Fruit fly (Drosophila melanogaster): Measurements from ENCODE around the gene EndoU.
A peak's percentile ranks its signal among the peaks of the same experiment; 100 is the strongest.
"Not testable (repeated sequence)": the region's sequence is repeated elsewhere in the genome, so short reads cannot be mapped to it uniquely, and the experiment has no call there.

Gene EndoU

dm6 chr3R:15908098-15908497 is at the start of gene EndoU:
EndoU (plus strand) TSS chr3R:15908398.
- TF ChIP-seq lilli (GFP tag; optimal IDR thresholded peaks at IDR 0.05); Blimp-1 (GFP tag; optimal IDR thresholded peaks at IDR 0.05); stc (GFP tag; IDR thresholded peaks at IDR 0.05): not testable (repeated sequence)

dm6 chr3R:15859896-15860295 is 48.3 kb upstream of the EndoU start, which contains the start of gene CG9632:
CG9632 (plus strand) TSS chr3R:15860196.
- TF ChIP-seq GATAe (GFP tag; conservative IDR thresholded peaks at IDR 0.05) (no peak), NC2β (GFP tag; optimal IDR thresholded peaks at IDR 0.05) (no peak), mirr (GFP tag; optimal IDR thresholded peaks at IDR 0.05) (no peak), CG18599 (GFP tag; optimal IDR thresholded peaks at IDR 0.05) (no peak), ATbp (GFP tag; optimal IDR thresholded peaks at IDR 0.05) (no peak), Dll (GFP tag; IDR thresholded peaks at IDR 0.05; ENCODE audit: partially characterized antibody) (no peak), hth (optimal IDR thresholded peaks at IDR 0.05) (no peak), ranshi (GFP tag; IDR thresholded peaks at IDR 0.05) (no peak), disco-r (GFP tag; optimal IDR thresholded peaks at IDR 0.05) (no peak), MBD-R2 (GFP tag; IDR thresholded peaks at IDR 0.05) (no peak), hbn (GFP tag; IDR thresholded peaks at IDR 0.05; ENCODE audit: partially characterized antibody) (no peak), CG11398 (GFP tag; optimal IDR thresholded peaks at IDR 0.05) (no peak), CG17328 (GFP tag; IDR thresholded peaks at IDR 0.05) (no peak), CG15073 (GFP tag; optimal IDR thresholded peaks at IDR 0.05) (no peak)

- TF ChIP-seq run (tag; optimal IDR thresholded peaks at IDR 0.05) (peak; percentile 34), oc (tag; optimal IDR thresholded peaks at IDR 0.05) (peak; percentile 56), Opbp (GFP tag; IDR thresholded peaks at IDR 0.05; ENCODE audit: partially characterized antibody) (no peak), Dp (GFP tag; optimal IDR thresholded peaks at IDR 0.05) (no peak), sd (tag; optimal IDR thresholded peaks at IDR 0.05) (peak; percentile 94), maf-S (GFP tag; optimal IDR thresholded peaks at IDR 0.05) (no peak), chinmo (GFP tag; IDR thresholded peaks at IDR 0.05; ENCODE audit: partially characterized antibody) (0 out of 4 replicates have a peak, but pooled peaks have one; percentile 18), CG12769 (tag; optimal IDR thresholded peaks at IDR 0.05) (peak; percentile 13), gro (GFP tag; optimal IDR thresholded peaks at IDR 0.05) (peak; percentile 67), Myb (GFP tag; optimal IDR thresholded peaks at IDR 0.05) (no peak), Awh (GFP tag; IDR thresholded peaks at IDR 0.05) (peak; percentile 77), Vsx1 (GFP tag; optimal IDR thresholded peaks at IDR 0.05) (peak; percentile 22), Ets97D (GFP tag; optimal IDR thresholded peaks at IDR 0.05) (no peak), CG30431 (GFP tag; optimal IDR thresholded peaks at IDR 0.05) (no peak), CG13624 (GFP tag; optimal IDR thresholded peaks at IDR 0.05) (no peak)
Measured at dm6 chr3R:15872829-15873440, 35.3 kb upstream of the EndoU start.

dm6 chr3R:15875611-15876010 is 32.6 kb upstream of the EndoU start, which contains the start of gene CG31183:
CG31183 (minus strand) TSS chr3R:15875939.
- no peak for TF ChIP-seq CG10565 (GFP tag; optimal IDR thresholded peaks at IDR 0.05)
- TF ChIP-seq chinmo (GFP tag; IDR thresholded peaks at IDR 0.05; ENCODE audit: partially characterized antibody): 0 out of 4 replicates have a peak, but pooled peaks have one; percentile 60
- TF ChIP-seq stc (GFP tag; IDR thresholded peaks at IDR 0.05): no peak
- no peak for TF ChIP-seq Fer1 (GFP tag; optimal IDR thresholded peaks at IDR 0.05)
- no peak for TF ChIP-seq tio (GFP tag; optimal IDR thresholded peaks at IDR 0.05)
- 0 out of 3 replicates have a peak, but pooled peaks have one; percentile 43 for TF ChIP-seq CG6175 (GFP tag; IDR thresholded peaks at IDR 0.05)
- no peak for TF ChIP-seq CG9797 (GFP tag; optimal IDR thresholded peaks at IDR 0.05)
- TF ChIP-seq pfk (GFP tag; optimal IDR thresholded peaks at IDR 0.05): no peak
- TF ChIP-seq CG11504 (tag; optimal IDR thresholded peaks at IDR 0.05): no peak
- TF ChIP-seq sob (GFP tag; IDR thresholded peaks at IDR 0.05): 0 out of 2 replicates have a peak, but pooled peaks have one; percentile 30
- TF ChIP-seq Asciz (GFP tag; optimal IDR thresholded peaks at IDR 0.05): no peak
- no peak for TF ChIP-seq D19B (GFP tag; optimal IDR thresholded peaks at IDR 0.05)
- no peak; the same call in 2 of the 3 replicates for TF ChIP-seq ase (GFP tag; IDR thresholded peaks at IDR 0.05)
- TF ChIP-seq CG18764 (GFP tag; optimal IDR thresholded peaks at IDR 0.05): no peak
- no peak for TF ChIP-seq rib (GFP tag; IDR thresholded peaks at IDR 0.05)
- no peak for TF ChIP-seq sens-2 (GFP tag; IDR thresholded peaks at IDR 0.05)
- no peak for TF ChIP-seq bigmax (GFP tag; optimal IDR thresholded peaks at IDR 0.05)
